Worm (Caenorhabditis elegans) whole organism, mixed stage, embryonic: Measurements from ENCODE around the gene F08F3.10.

Experiments used
- M03D4.4 ChIP-seq: sonication (generic microtip); optimal IDR thresholded peaks from 2 replicates; lab custom pipeline; 2017; ENCODE audit warnings: mild to moderate bottlenecking, missing genetic modification characterization, missing compliant biosample characterization
- bed-3 ChIP-seq: fragments of 200-800 bp; sonication (Bioruptor generic); optimal IDR thresholded peaks from 3 replicates; lab custom pipeline; 2018; ENCODE audit warnings: mild to moderate bottlenecking, missing genetic modification characterization, moderate library complexity, missing compliant biosample characterization
- blmp-1 ChIP-seq: fragments of 150-350 bp; optimal IDR thresholded peaks from 2 replicates; lab custom pipeline; 2014; ENCODE audit warnings: missing biosample characterization, missing genetic modification characterization
- ceh-43 ChIP-seq: fragments of 200-800 bp; sonication (Bioruptor generic); optimal IDR thresholded peaks from 2 replicates; lab custom pipeline; 2018; ENCODE audit warnings: mild to moderate bottlenecking, missing genetic modification characterization, moderate library complexity, missing compliant biosample characterization
- ceh-83 ChIP-seq: fragments of 200-800 bp; sonication (Bioruptor generic); optimal IDR thresholded peaks from 2 replicates; lab custom pipeline; 2018; ENCODE audit warnings: mild to moderate bottlenecking, missing genetic modification characterization, missing compliant biosample characterization
- ces-1 ChIP-seq: fragments of 150-350 bp; optimal IDR thresholded peaks from 2 replicates; lab custom pipeline; 2014; ENCODE audit warnings: missing biosample characterization, missing genetic modification reagents, missing genetic modification characterization
- cnd-1 ChIP-seq: fragments of 200-800 bp; sonication (Bioruptor generic); optimal IDR thresholded peaks from 2 replicates; lab custom pipeline; 2018; ENCODE audit warnings: mild to moderate bottlenecking, missing genetic modification characterization, missing compliant biosample characterization
- drap-1 ChIP-seq: fragments of 200-800 bp; sonication (Bioruptor generic); optimal IDR thresholded peaks from 3 replicates; lab custom pipeline; 2018; ENCODE audit warnings: mild to moderate bottlenecking, missing genetic modification characterization, missing compliant biosample characterization
- elt-1 ChIP-seq: sonication (generic microtip); optimal IDR thresholded peaks from 2 replicates; lab custom pipeline; 2017; ENCODE audit warnings: missing genetic modification characterization, mild to moderate bottlenecking, missing compliant biosample characterization, antibody characterized with exemption, moderate library complexity, borderline replicate concordance; ENCODE audit not compliant: insufficient read depth
- elt-3 ChIP-seq: fragments of 150-350 bp; optimal IDR thresholded peaks from 2 replicates; lab custom pipeline; 2014; ENCODE audit warnings: missing biosample characterization, missing genetic modification characterization
- flh-1 ChIP-seq: fragments of 200-800 bp; sonication (Bioruptor generic); optimal IDR thresholded peaks from 2 replicates; lab custom pipeline; 2018; ENCODE audit warnings: mild to moderate bottlenecking, missing genetic modification characterization, moderate library complexity, missing compliant biosample characterization
- ham-2 ChIP-seq: fragments of 200-800 bp; sonication (Bioruptor generic); optimal IDR thresholded peaks from 2 replicates; lab custom pipeline; 2018; ENCODE audit warnings: mild to moderate bottlenecking, missing genetic modification characterization, missing compliant biosample characterization
- lin-13 ChIP-seq: fragments of 150-350 bp; optimal IDR thresholded peaks from 2 replicates; lab custom pipeline; 2014; ENCODE audit warnings: missing biosample characterization, missing genetic modification characterization
- mab-5 ChIP-seq: fragments of 150-350 bp; optimal IDR thresholded peaks from 2 replicates; lab custom pipeline; 2014; ENCODE audit warnings: missing biosample characterization, missing genetic modification characterization
- mep-1 ChIP-seq: fragments of 150-350 bp; optimal IDR thresholded peaks from 2 replicates; lab custom pipeline; 2017; ENCODE audit warnings: missing biosample characterization, missing genetic modification reagents, missing genetic modification characterization, inconsistent platforms
- mls-2 ChIP-seq: sonication (generic microtip); optimal IDR thresholded peaks from 2 replicates; lab custom pipeline; 2016; ENCODE audit warnings: mild to moderate bottlenecking, missing genetic modification characterization, moderate library complexity, missing compliant biosample characterization
- nhr-12 ChIP-seq: fragments of 150-350 bp; optimal IDR thresholded peaks from 2 replicates; lab custom pipeline; 2014; ENCODE audit warnings: missing biosample characterization, missing genetic modification characterization
- nhr-2 ChIP-seq: fragments of 150-350 bp; optimal IDR thresholded peaks from 2 replicates; lab custom pipeline; 2014; ENCODE audit warnings: missing biosample characterization, missing genetic modification characterization
- nhr-237 ChIP-seq: fragments of 150-350 bp; optimal IDR thresholded peaks from 2 replicates; lab custom pipeline; 2014; ENCODE audit warnings: missing biosample characterization, missing genetic modification characterization
- nhr-28 ChIP-seq: fragments of 150-350 bp; optimal IDR thresholded peaks from 2 replicates; lab custom pipeline; 2014; ENCODE audit warnings: missing biosample characterization, missing genetic modification characterization
- nhr-76 ChIP-seq: sonication (generic microtip); optimal IDR thresholded peaks from 2 replicates; lab custom pipeline; 2017; ENCODE audit warnings: missing biosample characterization, missing genetic modification characterization
- snpc-4 ChIP-seq: fragments of 150-350 bp; optimal IDR thresholded peaks from 2 replicates; lab custom pipeline; 2014; ENCODE audit warnings: missing biosample characterization, missing genetic modification characterization
- sptf-1 ChIP-seq: sonication (generic microtip); optimal IDR thresholded peaks from 2 replicates; lab custom pipeline; 2017; ENCODE audit warnings: mild to moderate bottlenecking, missing genetic modification characterization, moderate library complexity, missing compliant biosample characterization
- tbx-8 ChIP-seq: fragments of 200-800 bp; sonication (Bioruptor generic); optimal IDR thresholded peaks from 2 replicates; lab custom pipeline; 2018; ENCODE audit warnings: mild to moderate bottlenecking, missing genetic modification characterization, moderate library complexity, missing compliant biosample characterization
- unc-120 ChIP-seq: sonication (generic microtip); optimal IDR thresholded peaks from 2 replicates; lab custom pipeline; 2017; ENCODE audit warnings: missing genetic modification characterization, missing compliant biosample characterization; ENCODE audit not compliant: poor library complexity, severe bottlenecking
- unc-62 ChIP-seq: fragments of 150-350 bp; optimal IDR thresholded peaks from 2 replicates; lab custom pipeline; 2014; ENCODE audit warnings: missing biosample characterization, missing genetic modification reagents, missing genetic modification characterization
- zip-8 ChIP-seq: fragments of 150-350 bp; optimal IDR thresholded peaks from 2 replicates; lab custom pipeline; 2014; ENCODE audit warnings: missing biosample characterization, missing genetic modification characterization
- ztf-11 ChIP-seq: fragments of 150-350 bp; optimal IDR thresholded peaks from 2 replicates; lab custom pipeline; 2014; ENCODE audit warnings: missing biosample characterization, missing genetic modification characterization

Gene F08F3.10

DNA sequence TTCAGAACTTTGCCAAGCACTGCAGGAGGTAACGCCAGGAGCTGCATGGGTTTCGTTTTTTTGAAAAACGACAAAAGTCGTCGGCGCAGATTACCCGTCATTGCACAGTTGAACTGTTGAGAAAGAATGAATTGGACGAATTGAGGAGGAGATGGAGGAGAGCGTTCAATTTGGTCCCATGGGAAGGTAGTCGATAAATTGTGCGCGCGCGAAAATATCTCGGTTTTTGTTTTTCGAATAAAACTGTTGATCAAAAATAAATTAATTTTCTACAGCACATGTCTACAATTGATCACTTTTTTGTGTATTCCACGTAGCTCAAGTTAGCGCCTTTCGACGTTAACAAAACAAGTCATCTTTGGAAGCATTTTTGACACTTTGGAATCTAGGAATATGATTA, 6.8 kb downstream of the F08F3.10 start, which contains the start of gene F08F3.6:
Gene F08F3.6 (minus strand): TSS at position 153 of the 400 bp plus-strand sequence.
- TF ChIP-seq cnd-1: no peak
- no peak for TF ChIP-seq elt-3 (tag; lab: Kevin White, UChicago)
- TF ChIP-seq nhr-2 (tag; lab: Kevin White, UChicago): no peak
- no peak for TF ChIP-seq ztf-11 (tag; lab: Kevin White, UChicago)
- no peak for TF ChIP-seq ceh-43 (GFP tag; lab: Kevin White, UChicago)
- no peak for TF ChIP-seq sptf-1
- no peak for TF ChIP-seq ces-1 (GFP tag; lab: Kevin White, UChicago)
- TF ChIP-seq blmp-1 (tag; lab: Kevin White, UChicago): no peak
- no peak for TF ChIP-seq nhr-28 (tag; lab: Kevin White, UChicago)
- no peak for TF ChIP-seq snpc-4
- TF ChIP-seq mls-2 (tag; lab: Kevin White, UChicago): no peak
- TF ChIP-seq tbx-8 (GFP tag; lab: Kevin White, UChicago): no peak
- TF ChIP-seq drap-1 (GFP tag; lab: Kevin White, UChicago): no peak
- no peak for TF ChIP-seq elt-1
- TF ChIP-seq mab-5: no peak
- TF ChIP-seq mep-1: no peak
- TF ChIP-seq ham-2: no peak
- no peak for TF ChIP-seq unc-62
- no peak for TF ChIP-seq M03D4.4 (tag; lab: Kevin White, UChicago)
- no peak for TF ChIP-seq unc-120

DNA sequence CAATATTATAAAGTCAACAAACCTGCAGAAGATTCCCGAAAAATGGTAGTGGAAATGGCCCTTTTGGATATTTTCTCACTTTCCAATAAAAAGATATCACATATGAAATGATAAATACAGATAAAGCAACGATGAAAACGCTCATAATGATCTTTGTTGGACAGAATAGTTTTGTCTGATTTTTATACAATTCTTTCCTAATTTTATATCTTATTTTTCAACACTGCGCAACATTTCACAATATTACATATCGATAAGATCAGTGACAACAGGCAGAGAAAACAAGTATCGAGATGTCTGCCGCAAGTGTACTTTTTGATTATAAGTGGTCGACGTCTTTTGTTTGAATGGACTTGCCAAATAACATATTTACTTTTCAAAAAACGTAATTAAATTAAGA, 10.0 kb downstream of the F08F3.10 start, which contains the start of gene cyp-14A5:
Gene cyp-14A5 (minus strand): TSS at position 163 of the 400 bp plus-strand sequence.
- TF ChIP-seq zip-8 (tag; lab: Kevin White, UChicago) (no peak), elt-1 (peak; percentile 2), sptf-1 (no peak)
- TF ChIP-seq, all 35 proteins: peak for 1

ce11 chrV:5425008-5425407, 11.9 kb downstream of the F08F3.10 start:
- TF ChIP-seq mab-5 (no peak), elt-1 (peak; percentile 81), zip-8 (tag; lab: Kevin White, UChicago) (no peak)

ce11 chrV:5426337-5426736, 13.2 kb downstream of the F08F3.10 start:
- TF ChIP-seq unc-120 (no peak), flh-1 (GFP tag; lab: Kevin White, UChicago) (no peak), nhr-2 (tag; lab: Kevin White, UChicago) (no peak), M03D4.4 (tag; lab: Kevin White, UChicago) (no peak)

- TF ChIP-seq zip-8 (tag; lab: Kevin White, UChicago) (no peak), sptf-1 (no peak), mab-5 (no peak), nhr-76 (tag; lab: Kevin White, UChicago) (no peak), cnd-1 (no peak)
Observed at ce11 chrV:5427860-5428259, 14.7 kb downstream of the F08F3.10 start, which contains the start of gene rhr-1. TSS of gene rhr-1 (plus strand) at chrV:5428160.

ce11 chrV:5432499-5432898, 19.3 kb downstream of the F08F3.10 start, which contains the start of gene F08F3.8:
TSS of gene F08F3.8 (minus strand) at chrV:5432599.
- TF ChIP-seq nhr-12 (tag; lab: Kevin White, UChicago) (no peak), nhr-76 (tag; lab: Kevin White, UChicago) (no peak), elt-3 (tag; lab: Kevin White, UChicago) (no peak), unc-120 (no peak), blmp-1 (tag; lab: Kevin White, UChicago) (no peak), nhr-237 (tag; lab: Kevin White, UChicago) (no peak), lin-13 (tag; lab: Kevin White, UChicago) (no peak), ceh-43 (GFP tag; lab: Kevin White, UChicago) (no peak), snpc-4 (no peak), nhr-2 (tag; lab: Kevin White, UChicago) (no peak), mab-5 (no peak), drap-1 (GFP tag; lab: Kevin White, UChicago) (no peak), ceh-83 (GFP tag; lab: Kevin White, UChicago) (no peak), bed-3 (GFP tag; lab: Kevin White, UChicago) (no peak), cnd-1 (no peak)

- TF ChIP-seq mab-5: no peak
- TF ChIP-seq sptf-1: no peak
- TF ChIP-seq unc-120: no peak
- TF ChIP-seq, all 35 proteins: peak for 0
Observed at ce11 chrV:5433020-5433419, 19.9 kb downstream of the F08F3.10 start, which contains the start of gene acl-6. TSS of gene acl-6 (plus strand) at chrV:5433386.
